Worm (Caenorhabditis elegans): ENCODE results near the gene C46C2.6.
A peak's percentile ranks its signal among the peaks of the same experiment; 100 is the strongest.
"Not testable (repeated sequence)": the region's sequence is repeated elsewhere in the genome, so short reads cannot be mapped to it uniquely, and the experiment has no call there.

C46C2.6 gene

DNA sequence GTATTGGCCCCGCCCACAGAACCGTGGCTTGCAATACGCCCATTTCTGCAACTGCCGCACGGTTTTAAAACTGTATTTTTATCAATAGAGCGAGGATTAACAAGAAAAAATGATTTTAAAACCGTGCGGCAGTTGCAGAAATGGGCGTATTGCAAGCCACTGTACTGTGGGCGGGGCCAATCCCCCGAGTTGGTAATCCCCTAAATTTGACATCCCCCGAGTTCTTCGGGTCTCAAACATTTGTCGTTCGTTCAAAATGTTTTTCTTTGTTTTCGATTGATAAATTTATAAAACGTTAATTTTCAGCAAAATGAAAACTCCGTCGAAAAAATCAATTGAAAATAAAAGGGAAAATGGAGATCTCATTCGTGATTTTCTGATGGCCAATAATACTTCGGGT lies 37.0 kb downstream of the C46C2.6 start, which contains the start of gene Y11D7A.7:
TSS of gene Y11D7A.7 (plus strand) at position 301 of the 400 bp plus-strand sequence.
- TF ChIP-seq hlh-26 (GFP tag; conservative IDR thresholded peaks at IDR 0.05); rpc-1 (optimal IDR thresholded peaks at IDR 0.05); rpc-1 (tag; optimal IDR thresholded peaks at IDR 0.05); ceh-40 (GFP tag; IDR thresholded peaks at IDR 0.05): not testable (repeated sequence)

DNA sequence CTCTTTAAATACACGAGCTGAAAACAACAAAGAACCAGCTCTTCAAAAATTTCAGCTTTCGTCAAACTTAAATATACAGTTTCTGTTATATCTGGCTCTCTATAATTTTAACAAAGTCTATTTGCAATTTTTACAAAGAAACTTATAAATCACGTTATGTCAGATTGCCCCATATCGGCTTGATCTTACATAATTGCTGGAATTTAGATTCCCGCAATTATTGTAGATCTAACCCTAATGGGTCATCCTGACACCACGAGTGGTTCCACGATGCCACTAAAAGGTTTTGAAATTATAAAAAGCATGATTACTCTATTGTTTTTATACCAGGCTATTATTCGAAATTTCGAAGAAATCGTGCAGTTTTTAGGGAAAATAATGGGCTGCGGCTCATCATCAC lies 38.9 kb downstream of the C46C2.6 start, which contains the start of gene Y11D7A.8:
TSS of gene Y11D7A.8 (plus strand) at position 301 of the 400 bp plus-strand sequence.
- TF ChIP-seq lin-54 (GFP tag; optimal IDR thresholded peaks at IDR 0.05) = no peak

DNA sequence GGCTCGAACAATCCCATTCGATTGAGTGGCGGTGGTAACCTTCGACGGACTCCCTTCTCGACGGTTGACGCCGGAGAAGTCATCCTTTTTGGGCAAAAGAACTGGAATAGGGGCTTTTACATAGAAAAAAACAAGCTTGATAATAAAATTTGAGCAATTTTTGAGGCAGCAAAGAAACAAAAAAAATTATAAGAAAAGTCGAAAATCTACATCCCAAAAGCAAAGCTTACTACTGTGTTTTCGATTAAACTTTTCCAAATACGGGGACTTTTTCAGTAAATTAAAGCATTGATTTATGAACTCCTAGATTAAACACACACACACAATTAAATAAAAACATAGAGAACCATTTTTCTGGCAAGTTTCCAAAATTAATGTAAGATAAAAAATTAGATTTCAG lies 43.8 kb downstream of the C46C2.6 start, which contains the start of gene Y11D7A.9:
TSS of gene Y11D7A.9 (minus strand) at position 101 of the 400 bp plus-strand sequence.
- no peak for TF ChIP-seq ama-1 (optimal IDR thresholded peaks at IDR 0.05)
- TF ChIP-seq ama-1 (GFP tag; optimal IDR thresholded peaks at IDR 0.05) = no peak
- no peak for TF ChIP-seq snpc-3.4 (tag; optimal IDR thresholded peaks at IDR 0.05)
- TF ChIP-seq hmg-1.2 (GFP tag; IDR thresholded peaks at IDR 0.05) = no peak
- TF ChIP-seq D2030.7 (GFP tag; IDR thresholded peaks at IDR 0.05) = no peak
- no peak for TF ChIP-seq lin-26 (GFP tag; IDR thresholded peaks at IDR 0.05)
- no peak for TF ChIP-seq C17E4.6 (GFP tag; IDR thresholded peaks at IDR 0.05)
- TF ChIP-seq Y56A3A.18 (GFP tag; IDR thresholded peaks at IDR 0.05) = no peak
- no peak for TF ChIP-seq zfh-2 (GFP tag; conservative IDR thresholded peaks at IDR 0.05)
- no peak for TF ChIP-seq nhr-120 (GFP tag; IDR thresholded peaks at IDR 0.05)
- TF ChIP-seq madf-10 (tag; optimal IDR thresholded peaks at IDR 0.05) = no peak
- TF ChIP-seq K12H6.12 (tag; optimal IDR thresholded peaks at IDR 0.05) = no peak
- no peak for TF ChIP-seq ceh-40 (GFP tag; IDR thresholded peaks at IDR 0.05)
- TF ChIP-seq tlf-1 (GFP tag; optimal IDR thresholded peaks at IDR 0.05) = no peak
- no peak for TF ChIP-seq ztf-25 (GFP tag; IDR thresholded peaks at IDR 0.05)
- TF ChIP-seq athp-1 (tag; optimal IDR thresholded peaks at IDR 0.05) = no peak
- TF ChIP-seq let-526 (GFP tag; IDR thresholded peaks at IDR 0.05) = no peak
- no peak for TF ChIP-seq egrh-3 (GFP tag; IDR thresholded peaks at IDR 0.05)

DNA sequence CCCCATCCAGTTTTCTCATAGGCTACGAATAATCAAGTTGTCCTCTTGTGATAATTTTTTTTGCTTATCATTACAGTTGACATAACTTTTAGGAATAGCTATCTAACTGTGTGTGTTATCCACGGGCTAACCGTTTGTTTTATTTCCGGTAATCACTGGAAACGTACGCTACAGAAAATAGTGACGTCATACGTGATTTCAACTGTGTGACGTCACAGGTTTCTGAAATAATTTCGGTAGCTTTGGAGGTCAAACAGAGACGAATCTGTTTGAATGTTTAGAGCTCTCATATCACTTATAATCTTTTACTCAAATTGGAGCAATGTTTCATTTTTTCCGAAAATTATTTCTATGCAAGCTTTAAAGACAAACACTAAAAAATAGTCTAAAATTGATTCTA lies 44.6 kb downstream of the C46C2.6 start:
- TF ChIP-seq akir-1 (GFP tag; optimal IDR thresholded peaks at IDR 0.05) = no peak

DNA sequence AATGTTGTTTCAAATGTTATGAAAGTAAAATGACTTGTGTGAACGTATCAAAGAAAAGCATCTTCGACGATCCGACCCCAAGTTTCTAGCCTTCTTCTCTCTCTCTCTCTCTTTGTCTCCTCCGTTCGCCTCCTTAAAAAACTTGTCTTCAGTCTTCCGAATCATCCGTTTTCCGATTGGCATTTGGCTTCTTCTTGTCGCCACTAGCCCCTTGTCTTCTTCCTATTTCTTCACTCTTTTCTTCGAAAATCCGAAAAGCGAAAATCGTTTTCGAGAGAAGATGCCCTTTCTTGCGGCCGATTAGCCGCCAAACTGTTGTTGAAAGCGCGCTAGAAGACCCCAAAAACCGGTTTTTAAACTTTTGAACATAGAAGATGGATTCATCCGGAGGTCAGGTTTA lies 46.3 kb downstream of the C46C2.6 start:
- TF ChIP-seq attf-3 (GFP tag; conservative IDR thresholded peaks at IDR 0.05) (0 out of 2 replicates have a peak, but pooled peaks have one; percentile 21), ccch-3 (GFP tag; optimal IDR thresholded peaks at IDR 0.05) (no peak), pbrm-1 (GFP tag; IDR thresholded peaks at IDR 0.05) (no peak), madf-6 (GFP tag; IDR thresholded peaks at IDR 0.05) (0 out of 2 replicates have a peak, but pooled peaks have one; percentile 21), ama-1 (optimal IDR thresholded peaks at IDR 0.05) (peak; percentile 69), ama-1 (GFP tag; optimal IDR thresholded peaks at IDR 0.05) (no peak), B0336.3 (GFP tag; IDR thresholded peaks at IDR 0.05) (no peak; the same call in 1 of the 2 replicates), attf-5 (GFP tag; optimal IDR thresholded peaks at IDR 0.05) (no peak), lsy-27 (tag; optimal IDR thresholded peaks at IDR 0.05; ENCODE audit: borderline replicate concordance, insufficient read depth) (no peak), lsl-1 (GFP tag; optimal IDR thresholded peaks at IDR 0.05) (no peak), ekl-4 (GFP tag; IDR thresholded peaks at IDR 0.05) (peak; percentile 24; the same call in 1 of the 2 replicates), atf-7 (tag; optimal IDR thresholded peaks at IDR 0.05) (no peak), ztf-22 (GFP tag; optimal IDR thresholded peaks at IDR 0.05) (no peak), snpc-4 (GFP tag; optimal IDR thresholded peaks at IDR 0.05) (no peak), snpc-4 (tag; optimal IDR thresholded peaks at IDR 0.05) (peak in 1 of 4 experiments; percentile 11), aptf-3 (GFP tag; IDR thresholded peaks at IDR 0.05) (no peak)

Measured in whole organism, young adult.